Fruit fly (Drosophila melanogaster) S2 (cell line): ENCODE results near the gene Dip-C.
A peak's percentile ranks its signal among the peaks of the same experiment; 100 is the strongest.

ENCODE experiments used
- CG8478 ChIP-seq: fragments of >200 bp; optimal IDR thresholded peaks from 2 replicates; lab custom pipeline; 2018
- CTCF ChIP-seq, 2 experiments: fragments of >200 bp; optimal IDR thresholded peaks; 2 replicates each; lab custom pipeline; 2018

DNA sequence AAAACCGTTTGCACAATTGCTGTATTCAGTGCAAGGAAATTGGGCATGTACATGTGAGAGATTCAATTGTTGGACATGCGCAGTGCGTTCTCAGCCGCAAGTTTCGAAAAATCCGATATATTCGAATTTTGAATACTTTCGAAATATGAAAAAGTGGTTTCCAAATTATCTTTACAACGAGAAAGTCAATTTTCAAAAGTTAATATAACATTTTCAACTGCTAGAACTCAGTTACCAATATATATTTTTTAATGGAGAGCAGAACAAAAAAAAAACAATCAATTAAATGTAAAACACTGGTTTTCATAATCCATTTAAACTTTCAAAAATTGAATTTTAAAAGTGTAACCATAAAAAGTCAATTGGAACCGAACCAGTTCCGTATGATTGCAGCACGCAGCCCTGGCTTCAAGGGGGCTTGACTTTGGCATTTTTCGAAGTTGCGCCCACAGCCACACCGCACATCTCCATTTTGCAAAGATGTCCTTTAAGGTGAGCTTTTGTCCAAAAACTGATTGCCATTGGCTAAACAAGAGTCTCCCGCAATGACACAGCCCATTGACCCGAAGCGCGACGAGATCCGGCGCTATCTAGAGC lies 8.9 kb upstream of the Dip-C start, which contains the start of the genes Scgbeta and CG17202:
- no peak for TF ChIP-seq CG8478 (lab: Kevin White, UChicago)
- TF ChIP-seq CTCF (optimal IDR thresholded peaks at IDR 0.05; lab: Kevin White, UChicago) = peak; percentile 20 to 23
